Fruit fly (Drosophila melanogaster) whole organism, adult: ENCODE data around the gene CG10208.

Source experiments
- CG11617 ChIP-seq: fragments of 200-800 bp; sonication (Bioruptor generic); optimal IDR thresholded peaks from 2 replicates; lab custom pipeline; 2017; ENCODE audit warnings: mild to moderate bottlenecking, missing biosample characterization, missing genetic modification reagents, missing genetic modification characterization
- CG1620 ChIP-seq: fragments of 200-800 bp; sonication (Bioruptor generic); optimal IDR thresholded peaks from 2 replicates; lab custom pipeline; 2016; ENCODE audit warnings: missing biosample characterization, missing genetic modification characterization
- Hr96 ChIP-seq: fragments of 200-800 bp; sonication (Bioruptor generic); optimal IDR thresholded peaks from 2 replicates; lab custom pipeline; 2016; ENCODE audit warnings: missing biosample characterization, missing genetic modification characterization
- cic ChIP-seq: fragments of 200-800 bp; sonication (Bioruptor generic); optimal IDR thresholded peaks from 2 replicates; lab custom pipeline; 2017; ENCODE audit warnings: missing biosample characterization, mild to moderate bottlenecking, missing genetic modification characterization, moderate library complexity
- cnc ChIP-seq, 2 experiments: fragments of >200 bp; optimal IDR thresholded peaks; 2 replicates each; lab custom pipeline; 2017
- kay ChIP-seq: fragments of 200-800 bp; sonication (Bioruptor generic); peaks from one replicate; lab custom pipeline; 2016; ENCODE audit warnings: missing biosample characterization, missing genetic modification characterization, borderline replicate concordance

DNA sequence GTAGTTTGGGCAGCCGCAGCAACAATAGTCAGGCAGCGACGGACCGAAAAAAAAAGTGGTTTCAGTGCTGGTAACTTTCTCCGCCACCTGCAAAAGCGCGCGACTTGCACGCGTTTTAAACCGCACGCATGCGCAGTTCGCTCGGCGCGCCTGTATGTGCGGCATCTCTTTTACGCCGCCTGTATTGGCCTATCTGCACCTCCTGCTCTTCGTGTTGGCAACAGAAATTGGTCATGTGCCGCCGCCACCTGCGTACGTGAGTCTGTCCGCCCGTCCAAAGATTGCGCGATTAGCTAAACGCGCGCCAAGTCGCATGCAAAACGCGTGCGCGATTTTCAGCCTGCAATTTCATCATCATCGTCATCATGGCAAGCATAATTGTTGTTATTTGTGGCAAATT lies 38.3 kb downstream of the CG10208 start:
- TF ChIP-seq kay (GFP tag; lab: Kevin White, UChicago) (no peak), CG1620 (no peak), cnc (optimal IDR thresholded peaks at IDR 0.05; lab: Kevin White, UChicago) (no peak), cic (GFP tag; lab: Kevin White, UChicago) (no peak), Hr96 (GFP tag; lab: Kevin White, UChicago) (no peak), CG11617 (no peak)
